Worm (Caenorhabditis elegans): ENCODE results near the gene C38C3.4.

The C38C3.4 gene

ce11 chrV:1459374-1459926, 22.4 kb upstream of the C38C3.4 start:
- TF ChIP-seq unc-62 (GFP tag; optimal IDR thresholded peaks at IDR 0.05): no peak

- no peak for TF ChIP-seq unc-62 (GFP tag; optimal IDR thresholded peaks at IDR 0.05)
Measured at ce11 chrV:1460069-1460468, 21.8 kb upstream of the C38C3.4 start, which contains the start of gene hacd-1. Gene hacd-1 (plus strand): TSS chrV:1460369.

ce11 chrV:1464543-1465040, 17.2 kb upstream of the C38C3.4 start, which contains the start of the genes fpn-1.2 and pqn-54:
Gene fpn-1.2 (minus strand): TSS chrV:1464699.
Gene pqn-54 (plus strand): TSS chrV:1464990.
- TF ChIP-seq unc-62 (GFP tag; optimal IDR thresholded peaks at IDR 0.05): no peak

- TF ChIP-seq unc-62 (GFP tag; optimal IDR thresholded peaks at IDR 0.05): no peak
Measured at ce11 chrV:1465932-1466331, 15.9 kb upstream of the C38C3.4 start.

- no peak for TF ChIP-seq unc-62 (GFP tag; optimal IDR thresholded peaks at IDR 0.05)
Measured at ce11 chrV:1466949-1467348, 14.9 kb upstream of the C38C3.4 start.

ce11 chrV:1467444-1467843, 14.4 kb upstream of the C38C3.4 start, which contains the start of gene gid-8:
Gene gid-8 (plus strand): TSS chrV:1467744.
- TF ChIP-seq unc-62 (GFP tag; optimal IDR thresholded peaks at IDR 0.05): no peak

DNA sequence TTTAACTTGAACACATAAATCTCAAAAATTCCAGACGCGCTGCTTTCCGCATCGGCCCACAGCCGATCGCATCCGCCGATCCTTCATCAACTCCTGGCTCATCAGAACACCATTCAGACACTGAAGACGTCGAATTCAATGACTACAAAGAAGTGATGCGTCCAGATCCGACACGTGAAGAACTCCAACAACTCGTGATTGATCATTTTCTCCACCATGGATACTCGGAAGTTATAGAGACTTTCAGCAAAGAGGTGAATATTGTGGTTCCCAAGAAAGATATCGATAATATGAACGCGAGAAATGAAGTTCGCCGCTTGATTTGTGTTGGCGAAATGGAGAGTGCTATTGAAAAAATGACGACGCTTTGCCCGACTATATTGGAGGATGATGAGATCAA, 12.9 kb upstream of the C38C3.4 start:
- no peak for TF ChIP-seq unc-62 (GFP tag; optimal IDR thresholded peaks at IDR 0.05)

- TF ChIP-seq unc-62 (GFP tag; optimal IDR thresholded peaks at IDR 0.05): no peak
Measured at ce11 chrV:1471078-1471969, 10.5 kb upstream of the C38C3.4 start.

DNA sequence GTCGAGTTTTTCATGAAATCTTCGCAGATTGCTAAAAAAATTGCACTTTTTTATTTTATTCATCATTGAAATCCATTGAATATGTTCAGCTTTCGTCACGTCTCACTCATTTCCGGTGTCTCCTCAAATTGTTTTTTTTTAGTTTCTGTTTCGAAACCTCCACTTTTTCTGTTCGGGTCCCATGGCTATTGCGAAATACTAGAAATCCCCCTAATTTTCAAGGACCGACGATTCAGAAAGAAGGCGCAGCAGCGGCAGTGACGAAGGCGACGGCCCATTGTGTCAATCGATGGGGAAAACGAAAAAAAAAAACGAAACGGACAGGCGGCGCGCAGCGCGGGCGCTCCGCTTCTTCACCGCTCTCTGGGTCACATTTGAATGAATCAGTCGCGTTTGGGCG, 9.9 kb upstream of the C38C3.4 start:
- TF ChIP-seq unc-62 (GFP tag; optimal IDR thresholded peaks at IDR 0.05): no peak

DNA sequence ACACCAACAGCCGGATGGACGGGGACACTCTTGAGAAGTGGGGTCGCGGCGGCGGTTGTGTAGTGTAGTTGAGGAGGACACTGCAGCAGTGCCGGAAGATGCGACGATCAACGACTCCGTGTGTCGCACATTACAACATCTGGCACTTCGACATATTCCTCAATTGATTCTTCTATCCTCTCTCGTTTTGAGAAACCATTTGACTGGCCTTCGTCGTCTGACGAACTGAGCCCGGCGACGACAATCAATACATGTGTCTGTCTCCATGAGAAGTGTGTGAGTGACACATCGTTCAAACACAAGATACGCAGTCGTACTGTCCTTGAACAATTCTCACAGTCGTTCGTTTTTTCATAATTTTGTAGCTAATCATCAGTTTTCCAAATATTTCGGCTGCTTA, 9.3 kb upstream of the C38C3.4 start:
- no peak for TF ChIP-seq unc-62 (GFP tag; optimal IDR thresholded peaks at IDR 0.05)

- TF ChIP-seq unc-62 (GFP tag; optimal IDR thresholded peaks at IDR 0.05): no peak
Measured at ce11 chrV:1474486-1475125, 7.2 kb upstream of the C38C3.4 start, which contains the start of the genes F53E2.2 and unc-60. Gene F53E2.2 (plus strand): TSS chrV:1475086. Gene unc-60 (plus strand): TSS chrV:1475086.

- no peak for TF ChIP-seq unc-62 (GFP tag; optimal IDR thresholded peaks at IDR 0.05)
Measured at ce11 chrV:1476284-1476792, 5.5 kb upstream of the C38C3.4 start.

DNA sequence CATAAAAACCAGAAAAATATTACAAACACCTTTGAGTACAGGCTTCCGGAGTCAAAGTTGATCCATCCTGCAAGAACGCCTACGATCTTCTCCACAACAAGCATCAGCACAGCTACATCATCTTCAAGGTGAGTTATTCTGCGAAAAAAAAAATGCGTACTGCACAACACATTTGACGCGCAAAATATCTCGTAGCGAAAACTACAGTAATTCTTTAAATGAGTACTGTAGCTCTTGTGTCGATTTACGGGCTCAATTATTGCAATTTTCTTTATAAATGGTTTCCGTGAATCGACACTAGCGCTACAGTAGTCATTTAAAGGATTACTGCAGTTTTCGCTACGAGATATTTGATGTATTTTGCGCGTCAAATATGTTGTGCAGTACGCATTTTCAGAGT, 5.0 kb upstream of the C38C3.4 start:
- TF ChIP-seq unc-62 (GFP tag; optimal IDR thresholded peaks at IDR 0.05): no peak

DNA sequence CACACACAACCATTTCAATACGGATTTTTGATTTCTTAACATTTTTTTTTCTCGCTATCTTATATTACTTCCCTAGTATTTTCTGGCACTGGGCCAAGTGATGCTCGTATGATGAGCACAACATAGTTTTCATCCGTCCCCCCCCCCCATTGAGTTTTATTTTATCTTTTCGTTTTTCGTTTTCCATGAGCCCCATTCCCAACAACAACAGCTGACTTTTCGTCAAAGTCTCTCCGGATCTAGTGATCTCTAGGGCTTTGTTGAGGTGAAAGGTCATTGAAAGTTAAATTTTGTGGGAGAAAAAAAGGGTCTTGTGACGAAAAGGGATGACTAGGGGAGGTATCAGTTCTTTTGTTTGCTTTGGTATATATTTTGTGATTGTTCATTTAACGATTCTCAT, 1.0 kb upstream of the C38C3.4 start:
- no peak for TF ChIP-seq unc-62 (GFP tag; optimal IDR thresholded peaks at IDR 0.05)

DNA sequence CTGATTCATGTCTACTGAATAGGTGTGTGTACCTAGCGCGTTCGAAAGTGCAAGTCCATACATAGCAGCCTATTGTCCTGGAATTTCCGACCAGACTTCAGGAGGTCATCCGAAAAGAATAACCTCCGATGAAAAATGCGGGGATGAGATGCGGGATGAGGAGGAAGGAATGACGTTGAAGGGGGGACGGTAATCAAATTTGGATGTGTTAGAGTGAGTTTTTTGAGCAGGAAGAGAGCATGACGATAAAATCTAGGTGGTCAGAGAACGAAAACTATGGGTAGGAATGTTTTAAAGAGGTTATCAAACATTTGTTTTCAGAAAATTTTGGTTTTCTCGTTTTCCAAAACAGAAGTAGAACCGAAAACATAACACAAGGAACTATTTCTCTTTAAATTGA, 4.2 kb downstream of the C38C3.4 start:
- no peak for TF ChIP-seq unc-62 (GFP tag; optimal IDR thresholded peaks at IDR 0.05)

DNA sequence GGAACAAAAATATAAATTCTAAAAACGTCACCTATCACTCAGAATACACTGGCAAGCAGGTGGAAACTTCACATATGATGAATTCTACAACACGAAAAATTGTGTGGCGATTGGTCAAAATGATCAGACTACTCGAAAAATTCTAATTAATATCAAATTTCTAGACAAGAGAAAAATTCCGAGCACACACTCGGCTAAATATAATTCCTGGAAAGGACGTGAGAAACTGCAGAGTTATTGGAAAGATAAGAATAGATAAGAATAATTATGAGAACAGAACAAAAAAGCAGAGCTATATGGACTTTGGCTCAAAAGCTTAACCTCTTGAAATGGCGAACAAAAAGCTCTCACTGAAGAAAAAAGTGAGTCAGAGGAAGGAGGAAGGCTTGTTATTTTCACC, 5.4 kb downstream of the C38C3.4 start:
- TF ChIP-seq unc-62 (GFP tag; optimal IDR thresholded peaks at IDR 0.05): no peak

Data from whole organism, dauer.